Worm (Caenorhabditis elegans): Measurements from ENCODE around the gene C05D11.8.

DNA sequence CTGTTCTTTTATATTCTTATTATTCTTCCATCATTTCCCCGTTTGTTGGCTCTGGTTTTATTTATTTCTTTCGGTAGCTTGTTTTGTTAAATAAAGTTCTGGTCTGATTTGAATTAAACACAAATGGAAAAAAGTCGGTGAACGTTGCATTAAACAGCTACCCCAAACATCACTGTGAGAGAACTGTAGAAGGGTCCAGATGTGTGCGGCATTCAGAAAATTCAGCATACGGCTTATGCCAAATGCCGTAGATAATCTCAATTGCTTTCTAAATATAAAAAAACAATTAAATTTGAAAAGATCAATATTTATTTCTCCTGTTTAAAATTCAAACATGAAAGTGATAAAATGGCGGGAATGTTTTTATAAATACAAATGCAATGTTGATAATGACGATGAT lies 12.7 kb upstream of the C05D11.8 start:
- TF ChIP-seq lin-13 (GFP tag; optimal IDR thresholded peaks at IDR 0.05): no peak
- no peak for TF ChIP-seq unc-62 (GFP tag; optimal IDR thresholded peaks at IDR 0.05)
- no peak for TF ChIP-seq ceh-82 (tag; optimal IDR thresholded peaks at IDR 0.05)
- no peak for TF ChIP-seq efl-3 (GFP tag; optimal IDR thresholded peaks at IDR 0.05)
- TF ChIP-seq unc-86 (tag; optimal IDR thresholded peaks at IDR 0.05): no peak
- no peak for TF ChIP-seq elt-3 (tag; optimal IDR thresholded peaks at IDR 0.05)
- no peak for TF ChIP-seq nhr-11 (tag; optimal IDR thresholded peaks at IDR 0.05)
- TF ChIP-seq nhr-76 (tag; optimal IDR thresholded peaks at IDR 0.05): no peak
- TF ChIP-seq tbx-2 (tag; optimal IDR thresholded peaks at IDR 0.05): no peak

Data from whole organism, L1 larva.